Worm (Caenorhabditis elegans): ENCODE measurements around the gene pef-1.

Gene pef-1

DNA sequence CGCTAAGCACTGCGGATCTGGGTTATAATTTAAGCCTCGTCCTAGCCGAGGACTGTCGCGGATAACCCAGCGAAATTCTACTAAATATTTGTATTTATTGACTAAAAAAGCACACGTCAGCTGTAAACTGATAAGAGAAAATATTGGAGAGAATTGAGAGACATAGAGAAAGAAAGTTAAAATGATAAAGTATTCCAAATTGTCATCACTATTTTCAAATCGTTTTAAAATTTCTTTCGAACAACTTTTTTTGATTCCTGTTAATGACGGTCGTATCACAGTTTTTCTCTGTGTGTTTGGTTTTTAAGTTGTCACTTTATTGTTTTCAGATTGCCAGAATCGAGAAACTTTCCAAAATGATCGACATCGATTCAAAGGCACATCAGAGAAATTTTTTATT is 35.8 kb upstream of the pef-1 start, which contains the start of gene fbxa-51:
TSS of gene fbxa-51 (plus strand) at position 322 of the 400 bp plus-strand sequence.
- TF ChIP-seq zfp-2 (tag; optimal IDR thresholded peaks at IDR 0.05) (no peak), fos-1 (tag; optimal IDR thresholded peaks at IDR 0.05) (no peak), dve-1 (tag; optimal IDR thresholded peaks at IDR 0.05; ENCODE audit: insufficient read depth) (no peak), ces-1 (GFP tag; optimal IDR thresholded peaks at IDR 0.05) (no peak), hlh-11 (tag; optimal IDR thresholded peaks at IDR 0.05) (no peak), Y48G9A.11 (GFP tag; IDR thresholded peaks at IDR 0.05) (no peak), dmd-6 (GFP tag; IDR thresholded peaks at IDR 0.05) (peak; percentile 47; the same call in 1 of the 2 replicates), madf-5 (GFP tag; IDR thresholded peaks at IDR 0.05) (no peak), ceh-82 (tag; optimal IDR thresholded peaks at IDR 0.05) (no peak), lin-39 (tag; optimal IDR thresholded peaks at IDR 0.05) (no peak), snpc-1.2 (GFP tag; IDR thresholded peaks at IDR 0.05) (no peak), php-3 (GFP tag; IDR thresholded peaks at IDR 0.05) (no peak), dmd-8 (GFP tag; IDR thresholded peaks at IDR 0.05) (no peak), pqm-1 (tag; optimal IDR thresholded peaks at IDR 0.05) (peak; percentile 39), daf-12 (tag; optimal IDR thresholded peaks at IDR 0.05) (no peak), dmd-9 (GFP tag; IDR thresholded peaks at IDR 0.05) (no peak), nhr-28 (tag; optimal IDR thresholded peaks at IDR 0.05) (peak; percentile 28), Y105C5A.15 (GFP tag; IDR thresholded peaks at IDR 0.05) (no peak), daf-16 (GFP tag; optimal IDR thresholded peaks at IDR 0.05) (no peak), daf-16 (tag; optimal IDR thresholded peaks at IDR 0.05) (peak; percentile 81), ZK337.2 (GFP tag; IDR thresholded peaks at IDR 0.05) (no peak)

DNA sequence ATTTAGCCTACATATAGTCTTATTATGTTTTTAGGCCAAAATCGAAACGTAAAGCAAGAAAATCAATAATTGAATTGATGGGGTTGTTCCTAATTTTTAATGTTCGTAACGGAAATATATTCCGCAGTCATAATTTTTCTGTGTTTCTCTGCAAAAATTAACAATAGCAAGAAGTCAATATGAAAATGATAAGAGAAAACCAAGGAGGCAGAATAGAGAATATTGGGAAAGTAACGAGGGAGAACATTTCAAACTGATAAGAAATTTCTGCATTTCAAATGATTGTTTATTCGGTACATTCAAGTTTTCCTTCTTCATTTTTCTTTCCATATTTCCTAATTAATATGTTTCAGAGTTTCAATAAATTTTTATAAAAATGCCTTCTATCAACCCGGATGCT is 29.9 kb upstream of the pef-1 start, which contains the start of gene fbxa-54:
TSS of gene fbxa-54 (plus strand) at position 354 of the 400 bp plus-strand sequence.
- TF ChIP-seq ztf-11 (tag; optimal IDR thresholded peaks at IDR 0.05) = no peak
- no peak for TF ChIP-seq zip-11 (GFP tag; IDR thresholded peaks at IDR 0.05)
- no peak for TF ChIP-seq mxl-3 (GFP tag; optimal IDR thresholded peaks at IDR 0.05)
- no peak for TF ChIP-seq nhr-76 (tag; optimal IDR thresholded peaks at IDR 0.05)
- TF ChIP-seq nhr-28 (tag; optimal IDR thresholded peaks at IDR 0.05) = peak; percentile 79
- no peak for TF ChIP-seq nhr-48 (tag; optimal IDR thresholded peaks at IDR 0.05)
- no peak for TF ChIP-seq arid-1 (GFP tag; conservative IDR thresholded peaks at IDR 0.05)
- no peak for TF ChIP-seq ceh-28 (tag; optimal IDR thresholded peaks at IDR 0.05)
- TF ChIP-seq T26A8.4 (GFP tag; IDR thresholded peaks at IDR 0.05) = no peak
- no peak for TF ChIP-seq nhr-25 (tag; optimal IDR thresholded peaks at IDR 0.05; ENCODE audit: borderline replicate concordance, insufficient read depth)
- TF ChIP-seq zfp-2 (tag; optimal IDR thresholded peaks at IDR 0.05) = no peak
- no peak for TF ChIP-seq lin-13 (GFP tag; optimal IDR thresholded peaks at IDR 0.05)
- no peak for TF ChIP-seq Y48G9A.11 (GFP tag; IDR thresholded peaks at IDR 0.05)
- no peak for TF ChIP-seq rbr-2 (tag; optimal IDR thresholded peaks at IDR 0.05)
- no peak for TF ChIP-seq egl-43 (GFP tag; IDR thresholded peaks at IDR 0.05)
- no peak for TF ChIP-seq nhr-42 (GFP tag; IDR thresholded peaks at IDR 0.05)
- TF ChIP-seq snpc-1.2 (GFP tag; IDR thresholded peaks at IDR 0.05) = no peak
- TF ChIP-seq saeg-2 (GFP tag; IDR thresholded peaks at IDR 0.05) = no peak
- TF ChIP-seq pqm-1 (tag; optimal IDR thresholded peaks at IDR 0.05) = peak; percentile 96
- TF ChIP-seq R02D3.7 (tag; optimal IDR thresholded peaks at IDR 0.05) = no peak
- TF ChIP-seq dmd-9 (GFP tag; IDR thresholded peaks at IDR 0.05) = no peak
- TF ChIP-seq lim-7 (GFP tag; IDR thresholded peaks at IDR 0.05) = no peak
- no peak for TF ChIP-seq lir-3 (tag; optimal IDR thresholded peaks at IDR 0.05)
- no peak for TF ChIP-seq gei-8 (GFP tag; optimal IDR thresholded peaks at IDR 0.05)
- TF ChIP-seq daf-16 (GFP tag; optimal IDR thresholded peaks at IDR 0.05) = no peak
- peak; percentile 73 for TF ChIP-seq daf-16 (tag; optimal IDR thresholded peaks at IDR 0.05)
- TF ChIP-seq nhr-41 (GFP tag; IDR thresholded peaks at IDR 0.05) = no peak
- TF ChIP-seq lin-29 (GFP tag; IDR thresholded peaks at IDR 0.05) = no peak
- TF ChIP-seq unc-130 (GFP tag; optimal IDR thresholded peaks at IDR 0.05) = no peak
- TF ChIP-seq cey-2 (tag; optimal IDR thresholded peaks at IDR 0.05; ENCODE audit: borderline replicate concordance, insufficient read depth) = no peak
- no peak for TF ChIP-seq hif-1 (tag; optimal IDR thresholded peaks at IDR 0.05)
- TF ChIP-seq aly-2 (tag; optimal IDR thresholded peaks at IDR 0.05) = no peak
- peak; percentile 44; the same call in 1 of the 2 replicates for TF ChIP-seq dmd-6 (GFP tag; IDR thresholded peaks at IDR 0.05)
- TF ChIP-seq lin-1 (GFP tag; IDR thresholded peaks at IDR 0.05) = no peak
- TF ChIP-seq nhr-102 (tag; optimal IDR thresholded peaks at IDR 0.05) = no peak
- no peak for TF ChIP-seq mes-2 (tag; optimal IDR thresholded peaks at IDR 0.05; ENCODE audit: poor library complexity, severe bottlenecking)
- TF ChIP-seq fos-1 (tag; optimal IDR thresholded peaks at IDR 0.05) = no peak
- TF ChIP-seq F26F4.8 (GFP tag; conservative IDR thresholded peaks at IDR 0.05) = no peak
- peak; percentile 20 for TF ChIP-seq hlh-11 (tag; optimal IDR thresholded peaks at IDR 0.05)

Measured in whole organism, L4 larva.